Worm (Caenorhabditis elegans): ENCODE data around the gene srh-239.

The srh-239 gene

DNA sequence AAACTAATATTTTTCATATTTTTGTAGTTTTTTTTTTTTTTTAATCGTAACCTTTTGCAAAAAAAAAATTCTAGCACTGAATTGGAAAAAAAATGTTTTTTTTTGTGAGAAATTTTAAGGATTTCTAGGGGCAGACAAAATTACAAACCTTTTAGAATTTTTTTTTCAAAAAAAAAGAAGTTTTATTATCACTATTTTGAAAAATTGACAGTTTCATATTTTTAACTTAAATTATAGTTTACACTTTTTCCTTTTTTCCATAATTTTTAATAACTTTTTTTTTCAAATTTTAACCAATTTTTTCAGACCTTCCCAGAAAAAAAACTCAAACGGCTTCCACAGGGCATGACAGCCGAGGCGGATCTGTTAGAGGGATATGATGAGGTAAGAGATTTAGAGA lies 25.5 kb downstream of the srh-239 start, which contains the start of gene dpf-1:
dpf-1 (plus strand) TSS at position 301 of the 400 bp plus-strand sequence.
- TF ChIP-seq elt-3 (tag; optimal IDR thresholded peaks at IDR 0.05) = no peak
- no peak for TF ChIP-seq skn-1 (tag; optimal IDR thresholded peaks at IDR 0.05)
- no peak for TF ChIP-seq ceh-82 (tag; optimal IDR thresholded peaks at IDR 0.05)
- TF ChIP-seq mdl-1 (tag; optimal IDR thresholded peaks at IDR 0.05) = no peak
- no peak for TF ChIP-seq hpl-2 (GFP tag; optimal IDR thresholded peaks at IDR 0.05)
- no peak for TF ChIP-seq ceh-88 (GFP tag; IDR thresholded peaks at IDR 0.05)
- no peak for TF ChIP-seq jun-1 (tag; optimal IDR thresholded peaks at IDR 0.05)
- TF ChIP-seq ama-1 (optimal IDR thresholded peaks at IDR 0.05) = no peak
- TF ChIP-seq unc-30 (tag; optimal IDR thresholded peaks at IDR 0.05) = no peak
- TF ChIP-seq irx-1 (tag; optimal IDR thresholded peaks at IDR 0.05) = no peak
- TF ChIP-seq nhr-85 (tag) = no peak
- TF ChIP-seq sox-4 (tag; optimal IDR thresholded peaks at IDR 0.05) = no peak
- no peak for TF ChIP-seq isw-1 (GFP tag; IDR thresholded peaks at IDR 0.05)
- no peak for TF ChIP-seq ets-5 (GFP tag; IDR thresholded peaks at IDR 0.05)
- TF ChIP-seq pqm-1 (tag; optimal IDR thresholded peaks at IDR 0.05) = no peak
- no peak for TF ChIP-seq nhr-12 (tag; optimal IDR thresholded peaks at IDR 0.05)
- no peak for TF ChIP-seq nhr-71 (tag; optimal IDR thresholded peaks at IDR 0.05)
- TF ChIP-seq lin-13 (GFP tag; optimal IDR thresholded peaks at IDR 0.05) = no peak
- TF ChIP-seq lin-14 (GFP tag; optimal IDR thresholded peaks at IDR 0.05) = no peak
- no peak for TF ChIP-seq aly-2 (tag; optimal IDR thresholded peaks at IDR 0.05)

DNA sequence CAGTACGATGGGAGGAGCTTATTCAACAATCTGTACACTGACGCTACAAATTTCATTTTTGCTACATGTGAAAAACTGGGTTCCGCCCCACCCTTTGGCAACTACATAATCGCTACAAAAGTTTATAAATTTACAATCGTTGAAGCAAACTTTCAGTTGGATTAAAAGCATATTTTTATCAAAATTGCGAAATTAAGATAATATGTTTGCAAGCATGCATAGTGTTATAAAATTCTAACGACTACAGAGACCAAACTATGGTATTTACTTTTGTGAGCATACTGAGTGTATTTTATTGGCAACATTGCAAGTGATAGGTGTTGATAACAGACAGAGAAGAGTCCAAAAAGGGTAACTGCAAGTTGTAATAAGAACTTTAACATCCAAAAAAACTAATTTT lies 33.1 kb downstream of the srh-239 start, which contains the start of gene C06B8.2:
C06B8.2 (minus strand) TSS at position 153 of the 400 bp plus-strand sequence.
- TF ChIP-seq tlp-1 (tag; optimal IDR thresholded peaks at IDR 0.05) = no peak
- peak; percentile 22 for TF ChIP-seq elt-2 (tag; optimal IDR thresholded peaks at IDR 0.05)
- no peak for TF ChIP-seq isw-1 (GFP tag; IDR thresholded peaks at IDR 0.05)

DNA sequence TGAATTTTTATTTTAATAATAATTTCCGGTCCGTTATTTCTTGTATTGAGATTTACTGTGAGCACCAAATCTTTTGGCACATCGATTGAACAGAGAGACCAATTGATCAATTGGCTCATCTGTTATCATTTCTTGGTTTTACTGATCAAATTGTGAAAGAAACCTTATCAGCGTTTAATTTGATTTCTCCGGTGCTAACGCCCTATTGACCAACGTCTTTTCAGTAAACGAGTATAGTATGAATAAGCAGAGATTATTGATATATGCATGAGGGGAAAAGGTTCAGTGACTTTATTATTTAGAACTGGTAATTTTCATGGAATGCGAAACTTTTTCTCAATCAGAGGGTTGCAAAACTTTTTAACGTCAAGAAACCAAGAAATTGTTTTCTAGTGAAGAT lies 33.6 kb downstream of the srh-239 start:
- TF ChIP-seq nhr-85 (tag) (no peak), hlh-4 (tag; optimal IDR thresholded peaks at IDR 0.05) (no peak), rnt-1 (tag; optimal IDR thresholded peaks at IDR 0.05) (no peak), elt-3 (tag; optimal IDR thresholded peaks at IDR 0.05) (no peak)

DNA sequence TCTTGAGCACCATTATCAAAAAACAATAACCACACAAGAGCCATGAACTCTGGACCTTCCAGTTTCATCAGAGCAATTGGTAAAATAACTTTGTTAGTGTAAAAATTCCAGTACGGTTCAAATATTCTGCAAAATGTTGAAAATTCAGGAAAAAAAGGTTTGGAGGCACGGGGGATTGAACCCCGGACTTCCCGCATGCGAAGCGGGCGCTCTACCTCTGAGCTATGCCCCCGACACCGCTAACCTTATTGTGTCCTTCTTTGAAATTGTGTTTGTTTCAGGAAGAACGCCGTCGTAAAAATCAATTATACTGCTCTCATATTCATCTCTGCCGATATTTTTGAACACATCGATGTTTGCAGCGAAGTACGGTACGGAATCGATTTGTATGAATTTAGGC lies 34.3 kb downstream of the srh-239 start:
- TF ChIP-seq mef-2 (tag; optimal IDR thresholded peaks at IDR 0.05) (no peak), dsc-1 (tag; optimal IDR thresholded peaks at IDR 0.05) (no peak), ets-5 (GFP tag; IDR thresholded peaks at IDR 0.05) (no peak)

DNA sequence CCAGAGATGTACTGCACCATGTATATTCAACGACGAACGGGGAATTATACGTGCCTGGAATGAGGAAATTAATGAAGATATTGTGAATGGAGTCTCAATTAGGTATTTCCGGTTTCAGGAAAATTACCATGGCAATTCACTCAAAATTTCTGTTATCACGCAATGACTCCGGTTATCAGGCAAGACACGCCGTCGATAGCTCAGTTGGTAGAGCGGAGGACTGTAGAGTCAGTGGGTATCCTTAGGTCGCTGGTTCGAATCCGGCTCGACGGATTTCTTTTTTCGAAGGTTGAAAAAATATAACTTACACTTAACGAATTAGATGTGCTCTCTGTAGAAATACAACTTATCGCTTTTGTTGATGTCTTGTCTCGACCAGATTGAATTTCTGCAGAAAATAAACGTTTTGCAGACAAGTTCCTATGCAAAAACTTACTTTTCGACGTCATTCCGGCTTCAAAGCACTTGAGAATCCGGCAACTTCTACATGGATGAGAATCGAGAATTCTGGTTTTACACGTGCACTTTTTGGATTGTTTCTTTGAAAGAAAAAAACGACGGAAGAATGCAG lies 35.1 kb downstream of the srh-239 start:
- no peak for TF ChIP-seq fkh-8 (tag; optimal IDR thresholded peaks at IDR 0.05)

DNA sequence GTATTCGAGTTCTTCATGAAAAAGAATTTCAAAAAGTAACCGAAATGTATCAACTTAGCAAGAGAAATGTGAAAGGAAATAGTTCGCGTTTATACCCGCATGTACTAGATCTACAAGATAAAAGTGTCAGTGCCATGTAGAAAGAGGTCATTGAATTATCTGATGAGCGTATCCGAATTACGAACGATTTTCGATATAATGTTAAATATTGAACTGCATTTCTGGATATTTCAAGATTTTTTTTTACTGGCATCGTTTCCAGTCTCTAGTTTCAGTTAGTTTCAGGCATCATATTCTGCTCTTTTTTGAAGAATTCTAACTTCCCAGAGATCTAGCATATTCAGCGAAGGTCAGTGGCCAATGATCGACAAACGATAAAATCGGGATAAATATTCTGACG lies 35.8 kb downstream of the srh-239 start, which contains the start of gene nhr-150:
nhr-150 (minus strand) TSS at position 92 of the 400 bp plus-strand sequence.
- no peak for TF ChIP-seq efl-3 (GFP tag; optimal IDR thresholded peaks at IDR 0.05)
- no peak for TF ChIP-seq ceh-63 (GFP tag; optimal IDR thresholded peaks at IDR 0.05)
- no peak for TF ChIP-seq unc-30 (tag; optimal IDR thresholded peaks at IDR 0.05)
- no peak for TF ChIP-seq C04F5.9 (tag; optimal IDR thresholded peaks at IDR 0.05)
- no peak for TF ChIP-seq mep-1 (tag; optimal IDR thresholded peaks at IDR 0.05)
- no peak for TF ChIP-seq unc-130 (tag; optimal IDR thresholded peaks at IDR 0.05)
- TF ChIP-seq zip-4 (GFP tag; optimal IDR thresholded peaks at IDR 0.05) = no peak
- TF ChIP-seq egl-13 (tag; optimal IDR thresholded peaks at IDR 0.05) = no peak
- TF ChIP-seq rnt-1 (tag; optimal IDR thresholded peaks at IDR 0.05) = no peak
- no peak for TF ChIP-seq nhr-12 (tag; optimal IDR thresholded peaks at IDR 0.05)
- no peak for TF ChIP-seq lsy-2 (tag; optimal IDR thresholded peaks at IDR 0.05)
